Fruit fly (Drosophila melanogaster) whole organism, prepupa: ENCODE data around the gene Ude.

Experiments
- Blimp-1 ChIP-seq: fragments of 200-800 bp; sonication (Bioruptor generic); optimal IDR thresholded peaks from 3 replicates; lab custom pipeline; 2017; ENCODE audit warnings: missing biosample characterization, missing genetic modification characterization, mild to moderate bottlenecking, moderate library complexity, missing genetic modification reagents
- CG10631 ChIP-seq: fragments of 200-800 bp; sonication (Bioruptor generic); optimal IDR thresholded peaks from 2 replicates; lab custom pipeline; 2016; ENCODE audit warnings: missing biosample characterization, missing genetic modification characterization
- CG10669 ChIP-seq: fragments of 200-800 bp; sonication (Bioruptor generic); optimal IDR thresholded peaks from 3 replicates; lab custom pipeline; 2018; ENCODE audit warnings: missing biosample characterization, mild to moderate bottlenecking, missing genetic modification characterization, moderate library complexity
- CG11294 ChIP-seq: fragments of 200-800 bp; sonication (Bioruptor generic); IDR thresholded peaks from 2 replicates; pipeline ENCODE4 v1.3.6; 2022; ENCODE audit warnings: missing biosample characterization, missing genetic modification characterization
- CG11902 ChIP-seq: fragments of 200-800 bp; sonication (Bioruptor generic); optimal IDR thresholded peaks from 3 replicates; lab custom pipeline; 2016; ENCODE audit warnings: missing biosample characterization, missing genetic modification characterization
- CG15336 ChIP-seq: fragments of 200-800 bp; sonication (Bioruptor generic); IDR thresholded peaks from 2 replicates; pipeline ENCODE4 v1.3.6; 2022; ENCODE audit warnings: missing biosample characterization, missing genetic modification characterization
- CG16779 ChIP-seq: fragments of 200-800 bp; sonication (Bioruptor generic); optimal IDR thresholded peaks from 3 replicates; lab custom pipeline; 2017; ENCODE audit warnings: missing biosample characterization, mild to moderate bottlenecking, missing genetic modification characterization
- CG3032 ChIP-seq: fragments of 200-800 bp; optimal IDR thresholded peaks from 2 replicates; lab custom pipeline; 2019; ENCODE audit warnings: missing biosample characterization, mild to moderate bottlenecking, missing genetic modification characterization, moderate library complexity
- CG31627 ChIP-seq: fragments of 200-800 bp; sonication (Bioruptor generic); optimal IDR thresholded peaks from 3 replicates; lab custom pipeline; 2016; ENCODE audit warnings: missing biosample characterization, missing genetic modification characterization
- CG32006 ChIP-seq: fragments of 200-800 bp; sonication (Bioruptor generic); optimal IDR thresholded peaks from 3 replicates; lab custom pipeline; 2017; ENCODE audit warnings: missing biosample characterization, mild to moderate bottlenecking, missing genetic modification characterization
- CG34406 ChIP-seq: fragments of 200-800 bp; sonication (Bioruptor generic); optimal IDR thresholded peaks from 3 replicates; lab custom pipeline; 2016; ENCODE audit warnings: missing biosample characterization, missing genetic modification characterization
- CG3919 ChIP-seq: fragments of 200-800 bp; sonication (Bioruptor generic); optimal IDR thresholded peaks from 3 replicates; lab custom pipeline; 2016; ENCODE audit warnings: missing biosample characterization, missing genetic modification characterization
- CG4318 ChIP-seq: fragments of 200-800 bp; sonication (Bioruptor generic); optimal IDR thresholded peaks from 3 replicates; lab custom pipeline; 2017; ENCODE audit warnings: missing biosample characterization, mild to moderate bottlenecking, missing genetic modification characterization
- CG6163 ChIP-seq: fragments of 200-800 bp; sonication (Bioruptor generic); IDR thresholded peaks from 3 replicates; pipeline ENCODE4 v1.3.6; 2022; ENCODE audit warnings: missing biosample characterization, missing genetic modification characterization
- CG6276 ChIP-seq: fragments of 200-800 bp; sonication (Bioruptor generic); optimal IDR thresholded peaks from 2 replicates; lab custom pipeline; 2017; ENCODE audit warnings: missing biosample characterization, mild to moderate bottlenecking, missing genetic modification characterization
- CG6792 ChIP-seq: fragments of 200-800 bp; sonication (Bioruptor generic); optimal IDR thresholded peaks from 3 replicates; lab custom pipeline; 2016; ENCODE audit warnings: missing biosample characterization, missing genetic modification characterization
- CG6808 ChIP-seq: fragments of 200-800 bp; sonication (Bioruptor generic); optimal IDR thresholded peaks from 3 replicates; lab custom pipeline; 2017; ENCODE audit warnings: missing biosample characterization, missing genetic modification characterization, mild to moderate bottlenecking, moderate library complexity, missing genetic modification reagents
- CG8319 ChIP-seq: fragments of 200-800 bp; sonication (Bioruptor generic); optimal IDR thresholded peaks from 3 replicates; lab custom pipeline; 2016; ENCODE audit warnings: missing biosample characterization, missing genetic modification characterization
- CG8632 ChIP-seq: fragments of 200-800 bp; sonication (Bioruptor generic); optimal IDR thresholded peaks from 3 replicates; lab custom pipeline; 2016; ENCODE audit warnings: missing biosample characterization, missing genetic modification characterization
- CG9139 ChIP-seq: fragments of 200-800 bp; sonication (Bioruptor generic); optimal IDR thresholded peaks from 3 replicates; lab custom pipeline; 2017; ENCODE audit warnings: missing biosample characterization, mild to moderate bottlenecking, missing genetic modification characterization
- Eip75B ChIP-seq: fragments of 200-800 bp; sonication (Bioruptor generic); optimal IDR thresholded peaks from 3 replicates; lab custom pipeline; 2016; ENCODE audit warnings: missing biosample characterization, missing genetic modification characterization
- Eip78C ChIP-seq: fragments of 200-800 bp; sonication (Bioruptor generic); peaks from one replicate; lab custom pipeline; 2016; ENCODE audit warnings: missing biosample characterization, missing genetic modification characterization
- Eip93F ChIP-seq: fragments of 200-800 bp; sonication (Bioruptor generic); optimal IDR thresholded peaks from 2 replicates; lab custom pipeline; 2016; ENCODE audit warnings: missing biosample characterization, mild to moderate bottlenecking, missing genetic modification characterization
- Ets21C ChIP-seq: fragments of 200-800 bp; sonication (Bioruptor generic); optimal IDR thresholded peaks from 3 replicates; lab custom pipeline; 2016; ENCODE audit warnings: missing biosample characterization, missing genetic modification characterization
- Ets96B ChIP-seq: fragments of 200-800 bp; optimal IDR thresholded peaks from 2 replicates; lab custom pipeline; 2019; ENCODE audit warnings: missing biosample characterization, mild to moderate bottlenecking, missing genetic modification characterization, moderate library complexity
- Hr38 ChIP-seq: sonication (Bioruptor generic); optimal IDR thresholded peaks from 2 replicates; lab custom pipeline; 2016; ENCODE audit warnings: missing biosample characterization, missing genetic modification characterization
- Hr39 ChIP-seq: fragments of 200-800 bp; sonication (Bioruptor generic); optimal IDR thresholded peaks from 2 replicates; lab custom pipeline; 2016; ENCODE audit warnings: missing biosample characterization, missing genetic modification characterization
- Lpt ChIP-seq: fragments of 200-800 bp; sonication (Bioruptor generic); optimal IDR thresholded peaks from 3 replicates; lab custom pipeline; 2016; ENCODE audit warnings: missing biosample characterization, missing genetic modification characterization
- Met ChIP-seq: fragments of 200-800 bp; sonication (Bioruptor generic); optimal IDR thresholded peaks from 3 replicates; lab custom pipeline; 2016; ENCODE audit warnings: missing biosample characterization, missing genetic modification characterization
- OdsH ChIP-seq: fragments of 200-800 bp; sonication (Bioruptor generic); optimal IDR thresholded peaks from 3 replicates; lab custom pipeline; 2016; ENCODE audit warnings: missing biosample characterization, missing genetic modification characterization
- Smox ChIP-seq: fragments of 200-800 bp; sonication (Bioruptor generic); optimal IDR thresholded peaks from 3 replicates; lab custom pipeline; 2016; ENCODE audit warnings: missing biosample characterization, missing genetic modification characterization
- Sox102F ChIP-seq: fragments of 200-800 bp; sonication (Bioruptor generic); optimal IDR thresholded peaks from 2 replicates; lab custom pipeline; 2016; ENCODE audit warnings: missing biosample characterization, mild to moderate bottlenecking, missing genetic modification characterization
- Sox14 ChIP-seq: fragments of 200-800 bp; sonication (Bioruptor generic); optimal IDR thresholded peaks from 3 replicates; lab custom pipeline; 2016; ENCODE audit warnings: missing biosample characterization, missing genetic modification characterization
- Sox15 ChIP-seq: fragments of 200-800 bp; sonication (Bioruptor generic); optimal IDR thresholded peaks from 3 replicates; lab custom pipeline; 2016; ENCODE audit warnings: missing biosample characterization, missing genetic modification characterization
- achi ChIP-seq: fragments of 200-800 bp; sonication (Bioruptor generic); optimal IDR thresholded peaks from 3 replicates; lab custom pipeline; 2016; ENCODE audit warnings: missing biosample characterization, missing genetic modification characterization
- acj6 ChIP-seq: fragments of 200-800 bp; sonication (Bioruptor generic); optimal IDR thresholded peaks from 3 replicates; lab custom pipeline; 2016; ENCODE audit warnings: missing biosample characterization, missing genetic modification characterization
- cyc ChIP-seq: fragments of 200-800 bp; sonication (Bioruptor generic); optimal IDR thresholded peaks from 3 replicates; lab custom pipeline; 2016; ENCODE audit warnings: missing biosample characterization, missing genetic modification characterization
- dac ChIP-seq: fragments of 200-800 bp; sonication (Bioruptor generic); optimal IDR thresholded peaks from 2 replicates; lab custom pipeline; 2017; ENCODE audit warnings: missing biosample characterization, mild to moderate bottlenecking, missing genetic modification characterization
- dsx ChIP-seq: fragments of 200-800 bp; optimal IDR thresholded peaks from 3 replicates; lab custom pipeline; 2019; ENCODE audit warnings: missing biosample characterization, mild to moderate bottlenecking, missing genetic modification characterization, moderate library complexity; ENCODE audit not compliant: poor library complexity, severe bottlenecking
- eg ChIP-seq: fragments of 200-800 bp; sonication (Bioruptor generic); IDR thresholded peaks from 3 replicates; pipeline ENCODE4 v1.3.6; 2022; ENCODE audit warnings: missing biosample characterization, missing genetic modification characterization
- fd59A ChIP-seq: fragments of 200-800 bp; sonication (Bioruptor generic); optimal IDR thresholded peaks from 2 replicates; lab custom pipeline; 2017; ENCODE audit warnings: missing biosample characterization, mild to moderate bottlenecking, missing genetic modification characterization, missing genetic modification reagents
- fkh ChIP-seq: fragments of 200-800 bp; sonication (Bioruptor generic); optimal IDR thresholded peaks from 3 replicates; lab custom pipeline; 2017; ENCODE audit warnings: missing biosample characterization, mild to moderate bottlenecking, missing genetic modification characterization, moderate library complexity
- net ChIP-seq: fragments of 200-800 bp; sonication (Bioruptor generic); optimal IDR thresholded peaks from 3 replicates; lab custom pipeline; 2016; ENCODE audit warnings: missing biosample characterization, missing genetic modification characterization
- salr ChIP-seq, 2 experiments: fragments of 200-800 bp; sonication (Bioruptor generic); optimal IDR thresholded peaks; 3 replicates each; lab custom pipeline; 2016 to 2018; ENCODE audit warnings: missing biosample characterization in 2 of 2, missing genetic modification characterization in 2 of 2, mild to moderate bottlenecking in 1 of 2
- spab ChIP-seq: fragments of 200-800 bp; sonication (Bioruptor generic); optimal IDR thresholded peaks from 2 replicates; lab custom pipeline; 2017; ENCODE audit warnings: missing biosample characterization, mild to moderate bottlenecking, missing genetic modification characterization, missing genetic modification reagents
- ss ChIP-seq, 2 experiments: fragments of 200-800 bp; sonication (Bioruptor generic); optimal IDR thresholded peaks; 2 replicates in 1 of 2; 3 replicates in 1 of 2; lab custom pipeline; 2017 to 2018; ENCODE audit warnings: mild to moderate bottlenecking in 2 of 2, missing biosample characterization in 2 of 2, missing genetic modification characterization in 2 of 2, moderate library complexity in 1 of 2
- svp ChIP-seq: fragments of 200-800 bp; sonication (Bioruptor generic); peaks from one replicate; lab custom pipeline; 2016; ENCODE audit warnings: missing biosample characterization, missing genetic modification characterization
- topi ChIP-seq: fragments of 200-800 bp; sonication (Bioruptor generic); optimal IDR thresholded peaks from 3 replicates; lab custom pipeline; 2016; ENCODE audit warnings: missing biosample characterization, missing genetic modification characterization

The Ude gene

dm6 chr3R:24812394-24812793 lies 12.9 kb upstream of the Ude start:
- no peak for TF ChIP-seq CG6276 (GFP tag; lab: Kevin White, UChicago)
- no peak for TF ChIP-seq Eip93F (GFP tag; lab: Kevin White, UChicago)
- TF ChIP-seq dsx: no peak
- no peak for TF ChIP-seq Eip78C (GFP tag; lab: Kevin White, UChicago)
- TF ChIP-seq CG11294 (GFP tag; lab: Robert Waterston, UW): no peak
- no peak for TF ChIP-seq CG8632 (GFP tag; lab: Kevin White, UChicago)
- no peak for TF ChIP-seq CG16779 (tag; lab: Kevin White, UChicago)
- no peak for TF ChIP-seq net
- TF ChIP-seq Blimp-1 (GFP tag; lab: Kevin White, UChicago): no peak
- TF ChIP-seq cyc: no peak
- no peak for TF ChIP-seq CG34406 (GFP tag; lab: Kevin White, UChicago)
- no peak for TF ChIP-seq fkh
- no peak for TF ChIP-seq CG9139

DNA sequence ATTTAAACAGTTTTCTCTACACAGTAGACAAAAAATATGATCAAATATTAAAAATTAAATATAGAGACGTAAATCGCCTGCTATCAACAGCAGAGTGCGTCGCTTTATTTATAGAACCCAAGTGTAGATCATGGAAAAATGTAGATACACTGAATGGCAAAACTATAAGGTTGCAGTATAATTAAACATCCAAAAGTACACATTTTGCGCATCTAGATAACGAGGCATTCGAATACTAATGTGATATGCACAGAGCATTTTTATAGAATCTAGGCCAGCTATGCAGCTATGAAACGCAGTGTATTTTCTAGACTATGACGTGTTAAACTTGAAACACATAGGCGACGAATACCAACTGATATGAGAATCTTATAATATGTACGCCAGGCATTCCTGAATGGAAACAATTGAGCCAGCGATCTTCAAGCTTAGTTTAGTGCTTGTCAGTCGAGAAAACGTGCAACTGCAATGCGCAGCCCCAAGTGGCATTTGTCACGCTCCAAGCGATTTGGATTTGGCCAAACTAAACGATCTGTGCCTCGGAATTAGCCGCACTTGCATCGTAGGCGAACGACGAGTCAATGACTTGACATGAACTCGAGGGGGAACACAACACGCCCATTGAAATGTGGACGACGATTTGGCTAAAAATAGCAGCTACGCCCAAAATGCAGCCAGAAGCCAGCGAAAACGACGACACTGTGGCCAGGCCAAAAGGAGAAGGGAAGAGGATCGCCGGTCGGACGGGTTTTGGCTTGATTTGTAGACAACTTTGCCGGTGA lies 11.6 kb upstream of the Ude start:
- TF ChIP-seq Hr38 (GFP tag; lab: Kevin White, UChicago) (peak; percentile 30), eg (GFP tag; lab: Robert Waterston, UW) (peak; percentile 98), Hr39 (GFP tag; lab: Kevin White, UChicago) (peak; percentile 88), salr (GFP tag; optimal IDR thresholded peaks at IDR 0.05; lab: Kevin White, UChicago) (peak in 1 of 2 experiments; percentile 91), Smox (GFP tag; lab: Kevin White, UChicago) (no peak), achi (GFP tag; lab: Kevin White, UChicago) (peak; percentile 87), CG31627 (GFP tag; lab: Kevin White, UChicago) (peak; percentile 86), CG3032 (tag; lab: Kevin White, UChicago) (peak; percentile 85), CG10631 (peak; percentile 92), spab (peak; percentile 81), dsx (peak; percentile 86), Sox15 (GFP tag; lab: Kevin White, UChicago) (peak; percentile 73), CG3919 (GFP tag; lab: Kevin White, UChicago) (peak; percentile 91), CG10669 (GFP tag; lab: Kevin White, UChicago) (no peak), net (peak; percentile 89), topi (GFP tag; lab: Kevin White, UChicago) (peak; percentile 83), CG32006 (peak; percentile 96), fd59A (GFP tag; lab: Kevin White, UChicago) (peak; percentile 80), CG9139 (no peak), CG15336 (GFP tag; lab: Robert Waterston, UW) (peak; percentile 90), Sox102F (no peak), Blimp-1 (GFP tag; lab: Kevin White, UChicago) (no peak), CG8319 (GFP tag; lab: Kevin White, UChicago) (peak; percentile 65), Eip75B (GFP tag; lab: Kevin White, UChicago) (peak; percentile 92), CG4318 (GFP tag; lab: Kevin White, UChicago) (no peak), acj6 (GFP tag; lab: Kevin White, UChicago) (peak; percentile 89), Sox14 (GFP tag; lab: Kevin White, UChicago) (peak; percentile 94), OdsH (GFP tag; lab: Kevin White, UChicago) (no peak), Ets96B (tag; lab: Kevin White, UChicago) (peak; percentile 99), Met (no peak), CG11294 (GFP tag; lab: Robert Waterston, UW) (peak; percentile 94), Eip78C (GFP tag; lab: Kevin White, UChicago) (peak; percentile 97), cyc (no peak), CG6276 (GFP tag; lab: Kevin White, UChicago) (peak; percentile 85), svp (GFP tag; lab: Kevin White, UChicago) (no peak), CG6792 (GFP tag; lab: Kevin White, UChicago) (peak; percentile 86), Eip93F (GFP tag; lab: Kevin White, UChicago) (no peak), ss (GFP tag; optimal IDR thresholded peaks at IDR 0.05; lab: Kevin White, UChicago) (peak in 1 of 2 experiments; percentile 67), CG6808 (no peak), CG11902 (peak; percentile 53), CG6163 (GFP tag; lab: Robert Waterston, UW) (peak; percentile 96), Lpt (GFP tag; lab: Kevin White, UChicago) (peak; percentile 67), dac (GFP tag; lab: Kevin White, UChicago) (peak; percentile 84), Ets21C (GFP tag; lab: Kevin White, UChicago) (peak; percentile 72)
